Fruit fly (Drosophila melanogaster) whole organism, embryonic: ENCODE data around the gene klar.

Experiments used
- Antp ChIP-seq: fragments of 200-800 bp; sonication (Bioruptor generic); optimal IDR thresholded peaks from 3 replicates; lab custom pipeline; 2016; ENCODE audit warnings: missing biosample characterization, missing genetic modification characterization
- Awh ChIP-seq: fragments of 200-800 bp; sonication (Bioruptor generic); IDR thresholded peaks from 2 replicates; pipeline ENCODE4, ENCODE4 v1.3.6; 2022; ENCODE audit warnings: missing biosample characterization, missing genetic modification characterization
- Bdp1 ChIP-seq: fragments of 200-800 bp; sonication (Bioruptor generic); optimal IDR thresholded peaks from 3 replicates; lab custom pipeline; 2016; ENCODE audit warnings: missing biosample characterization, missing genetic modification characterization
- Bgb ChIP-seq: fragments of 200-800 bp; sonication (Bioruptor generic); IDR thresholded peaks from 2 replicates; pipeline ENCODE4 v1.3.6; 2022; ENCODE audit warnings: missing biosample characterization, missing genetic modification characterization; ENCODE audit not compliant: partially characterized antibody
- Bteb2 ChIP-seq: fragments of 200-800 bp; sonication (Bioruptor generic); optimal IDR thresholded peaks from 2 replicates; lab custom pipeline; 2016; ENCODE audit warnings: missing biosample characterization, missing genetic modification characterization
- CG10565 ChIP-seq: fragments of 200-800 bp; sonication (Bioruptor generic); optimal IDR thresholded peaks from 3 replicates; lab custom pipeline; 2016; ENCODE audit warnings: missing biosample characterization, mild to moderate bottlenecking, missing genetic modification characterization
- CG12071 ChIP-seq: fragments of 200-800 bp; sonication (Bioruptor generic); optimal IDR thresholded peaks from 3 replicates; lab custom pipeline; 2018; ENCODE audit warnings: missing biosample characterization, mild to moderate bottlenecking, missing genetic modification characterization
- CG12391 ChIP-seq: fragments of 200-800 bp; sonication (Bioruptor generic); optimal IDR thresholded peaks from 3 replicates; lab custom pipeline; 2018; ENCODE audit warnings: missing biosample characterization, mild to moderate bottlenecking, missing genetic modification characterization, moderate library complexity
- CG13894 ChIP-seq: fragments of 200-800 bp; sonication (Bioruptor generic); optimal IDR thresholded peaks from 3 replicates; lab custom pipeline; 2018; ENCODE audit warnings: missing biosample characterization, mild to moderate bottlenecking, missing genetic modification characterization, moderate library complexity
- CG14050 ChIP-seq: fragments of 200-800 bp; sonication (Bioruptor generic); IDR thresholded peaks from 3 replicates; pipeline ENCODE4 v1.3.6; 2022; ENCODE audit warnings: missing biosample characterization, missing genetic modification characterization
- CG15479 ChIP-seq: fragments of 200-800 bp; sonication (Bioruptor generic); optimal IDR thresholded peaks from 3 replicates; lab custom pipeline; 2019; ENCODE audit warnings: missing biosample characterization, mild to moderate bottlenecking, missing genetic modification characterization, moderate library complexity
- CG30403 ChIP-seq: fragments of 200-800 bp; sonication (Bioruptor generic); optimal IDR thresholded peaks from 3 replicates; lab custom pipeline; 2016; ENCODE audit warnings: missing biosample characterization, missing genetic modification characterization
- CG3281 ChIP-seq: fragments of 200-800 bp; sonication (Bioruptor generic); optimal IDR thresholded peaks from 3 replicates; lab custom pipeline; 2017; ENCODE audit warnings: missing biosample characterization, mild to moderate bottlenecking, missing genetic modification characterization
- CG33213 ChIP-seq: fragments of 200-800 bp; sonication (Bioruptor generic); optimal IDR thresholded peaks from 3 replicates; lab custom pipeline; 2016; ENCODE audit warnings: missing biosample characterization, missing genetic modification characterization
- CG3407 ChIP-seq: fragments of 200-800 bp; sonication (Bioruptor generic); optimal IDR thresholded peaks from 2 replicates; lab custom pipeline; 2018; ENCODE audit warnings: missing biosample characterization, mild to moderate bottlenecking, missing genetic modification characterization
- CG4854 ChIP-seq: fragments of 200-800 bp; sonication (Bioruptor generic); optimal IDR thresholded peaks from 2 replicates; lab custom pipeline; 2016; ENCODE audit warnings: missing biosample characterization, missing genetic modification characterization, inconsistent platforms
- CG6175 ChIP-seq: fragments of 200-800 bp; sonication (Bioruptor generic); IDR thresholded peaks from 3 replicates; pipeline ENCODE4 v1.3.6; 2022; ENCODE audit warnings: missing biosample characterization, missing genetic modification characterization
- CG6683 ChIP-seq: fragments of 200-800 bp; sonication (Bioruptor generic); optimal IDR thresholded peaks from 2 replicates; lab custom pipeline; 2017; ENCODE audit warnings: missing biosample characterization, mild to moderate bottlenecking, missing genetic modification characterization, missing genetic modification reagents
- CG6765 ChIP-seq: fragments of 200-800 bp; sonication (Bioruptor generic); optimal IDR thresholded peaks from 3 replicates; lab custom pipeline; 2017; ENCODE audit warnings: missing biosample characterization, mild to moderate bottlenecking, missing genetic modification characterization
- CG7271 ChIP-seq: fragments of 200-800 bp; sonication (Bioruptor generic); optimal IDR thresholded peaks from 2 replicates; lab custom pipeline; 2018; ENCODE audit warnings: missing biosample characterization, mild to moderate bottlenecking, missing genetic modification characterization, moderate library complexity
- CG9727 ChIP-seq: fragments of 200-800 bp; sonication (Bioruptor generic); optimal IDR thresholded peaks from 3 replicates; lab custom pipeline; 2017; ENCODE audit warnings: missing biosample characterization, mild to moderate bottlenecking, missing genetic modification characterization
- D19A ChIP-seq: fragments of 200-800 bp; optimal IDR thresholded peaks from 3 replicates; lab custom pipeline; 2019; ENCODE audit warnings: missing biosample characterization, mild to moderate bottlenecking, missing genetic modification characterization, moderate library complexity
- Dip3 ChIP-seq: fragments of 200-800 bp; sonication (Bioruptor generic); optimal IDR thresholded peaks from 3 replicates; lab custom pipeline; 2016; ENCODE audit warnings: missing biosample characterization, missing genetic modification characterization
- Doc3 ChIP-seq: fragments of 200-800 bp; sonication (Bioruptor generic); IDR thresholded peaks from 3 replicates; pipeline ENCODE4 v1.3.6; 2022; ENCODE audit warnings: missing biosample characterization, missing genetic modification characterization; ENCODE audit not compliant: partially characterized antibody
- Drgx ChIP-seq: fragments of 200-800 bp; sonication (Bioruptor generic); IDR thresholded peaks from 2 replicates; pipeline ENCODE4 v1.3.6; 2022; ENCODE audit warnings: missing biosample characterization, missing genetic modification characterization
- E2f2 ChIP-seq: fragments of 200-800 bp; sonication (Bioruptor generic); IDR thresholded peaks from 2 replicates; pipeline ENCODE4 v1.3.6; 2022; ENCODE audit warnings: missing biosample characterization, missing genetic modification characterization
- Fer3 ChIP-seq: fragments of 200-800 bp; sonication (Bioruptor generic); optimal IDR thresholded peaks from 2 replicates; lab custom pipeline; 2018; ENCODE audit warnings: missing biosample characterization, mild to moderate bottlenecking, missing genetic modification characterization, moderate library complexity
- HmgZ ChIP-seq: fragments of 200-800 bp; sonication (Bioruptor generic); optimal IDR thresholded peaks from 2 replicates; lab custom pipeline; 2018; ENCODE audit warnings: missing biosample characterization, mild to moderate bottlenecking, missing genetic modification characterization
- Med ChIP-seq: fragments of 200-800 bp; sonication (Bioruptor generic); peaks from one replicate; lab custom pipeline; 2016; ENCODE audit warnings: missing biosample characterization, missing genetic modification characterization, mild to moderate bottlenecking, inconsistent platforms, moderate library complexity
- NK7.1 ChIP-seq: fragments of 200-800 bp; sonication (Bioruptor generic); optimal IDR thresholded peaks from 3 replicates; lab custom pipeline; 2016; ENCODE audit warnings: missing biosample characterization, missing genetic modification characterization
- Scr ChIP-seq: fragments of 200-800 bp; sonication (Bioruptor generic); IDR thresholded peaks from 2 replicates; pipeline ENCODE4 v1.3.6; 2022; ENCODE audit warnings: missing biosample characterization, missing genetic modification characterization; ENCODE audit not compliant: partially characterized antibody
- Tbp ChIP-seq: fragments of >200 bp; optimal IDR thresholded peaks from 2 replicates; lab custom pipeline; 2018; ENCODE audit warnings: missing biosample characterization, missing genetic modification characterization
- Usf ChIP-seq: fragments of 200-800 bp; sonication (Bioruptor generic); optimal IDR thresholded peaks from 2 replicates; lab custom pipeline; 2017; ENCODE audit warnings: missing genotype, missing biosample characterization, missing genetic modification characterization
- bbx ChIP-seq: fragments of 200-800 bp; sonication (Bioruptor generic); IDR thresholded peaks from 2 replicates; pipeline ENCODE4 v1.3.6; 2022; ENCODE audit warnings: missing biosample characterization, missing genetic modification characterization; ENCODE audit not compliant: partially characterized antibody
- caup ChIP-seq: fragments of 200-800 bp; sonication (Bioruptor generic); optimal IDR thresholded peaks from 3 replicates; lab custom pipeline; 2017; ENCODE audit warnings: missing biosample characterization, mild to moderate bottlenecking, missing genetic modification characterization, moderate library complexity; ENCODE audit not compliant: severe bottlenecking
- dmrt99B ChIP-seq: fragments of 200-800 bp; sonication (Bioruptor generic); optimal IDR thresholded peaks from 2 replicates; lab custom pipeline; 2018; ENCODE audit warnings: missing biosample characterization, mild to moderate bottlenecking, missing genetic modification characterization, moderate library complexity
- dysf ChIP-seq: fragments of 200-800 bp; sonication (Bioruptor generic); IDR thresholded peaks from 3 replicates; pipeline ENCODE4 v1.3.6; 2022; ENCODE audit warnings: missing biosample characterization, missing genetic modification characterization
- emc ChIP-seq: fragments of 200-800 bp; sonication (Bioruptor generic); optimal IDR thresholded peaks from 2 replicates; lab custom pipeline; 2016; ENCODE audit warnings: missing biosample characterization, missing genetic modification characterization
- insv ChIP-seq, 2 experiments: fragments of 200-800 bp; sonication (Bioruptor generic); optimal IDR thresholded peaks; 3 replicates each; lab custom pipeline; 2016 to 2018; ENCODE audit warnings: missing biosample characterization in 2 of 2, missing genetic modification characterization in 2 of 2
- kay ChIP-seq: fragments of 200-800 bp; sonication (Bioruptor generic); optimal IDR thresholded peaks from 2 replicates; lab custom pipeline; 2016; ENCODE audit warnings: missing biosample characterization, missing genetic modification characterization
- pho ChIP-seq: fragments of 200-800 bp; sonication (Bioruptor generic); optimal IDR thresholded peaks from 2 replicates; lab custom pipeline; 2016; ENCODE audit warnings: missing biosample characterization, missing genetic modification characterization
- run ChIP-seq: fragments of 200-800 bp; sonication (Bioruptor generic); optimal IDR thresholded peaks from 3 replicates; lab custom pipeline; 2018; ENCODE audit warnings: missing biosample characterization, mild to moderate bottlenecking, missing genetic modification characterization
- scrt ChIP-seq: fragments of 200-800 bp; sonication (Bioruptor generic); optimal IDR thresholded peaks from 2 replicates; lab custom pipeline; 2018; ENCODE audit warnings: missing biosample characterization, mild to moderate bottlenecking, missing genetic modification characterization, moderate library complexity
- sqz ChIP-seq: fragments of 200-800 bp; sonication (Bioruptor generic); optimal IDR thresholded peaks from 3 replicates; lab custom pipeline; 2018; ENCODE audit warnings: missing biosample characterization, mild to moderate bottlenecking, missing genetic modification characterization
- sr ChIP-seq: fragments of 200-800 bp; sonication (Bioruptor generic); IDR thresholded peaks from 3 replicates; pipeline ENCODE4 v1.3.6; 2022; ENCODE audit warnings: missing biosample characterization, missing genetic modification characterization
- stwl ChIP-seq: fragments of 200-800 bp; sonication (Bioruptor generic); optimal IDR thresholded peaks from 3 replicates; lab custom pipeline; 2018; ENCODE audit warnings: missing biosample characterization, mild to moderate bottlenecking, missing genetic modification characterization, moderate library complexity
- tx ChIP-seq: fragments of 200-800 bp; sonication (Bioruptor generic); optimal IDR thresholded peaks from 2 replicates; lab custom pipeline; 2016; ENCODE audit warnings: missing biosample characterization, missing genetic modification characterization
- vvl ChIP-seq: fragments of 200-800 bp; sonication (Bioruptor generic); IDR thresholded peaks from 2 replicates; pipeline ENCODE4 v1.3.6; 2022; ENCODE audit warnings: missing biosample characterization, missing genetic modification characterization
- wek ChIP-seq: fragments of 200-800 bp; sonication (Bioruptor generic); optimal IDR thresholded peaks from 3 replicates; lab custom pipeline; 2018; ENCODE audit warnings: missing biosample characterization, mild to moderate bottlenecking, missing genetic modification characterization, moderate library complexity

klar gene

dm6 chr3L:550082-550827 lies 9.8 kb upstream of the klar start (continued):
- TF ChIP-seq CG10565 (GFP tag; lab: Kevin White, UChicago) (no peak), insv (GFP tag; optimal IDR thresholded peaks at IDR 0.05; lab: Kevin White, UChicago) (no peak), CG3281 (no peak), CG6175 (GFP tag; lab: Robert Waterston, UW) (0 out of 3 replicates have a peak, but pooled peaks have one; percentile 18), CG14050 (no peak), CG9727 (GFP tag; lab: Kevin White, UChicago) (no peak), run (tag; lab: Kevin White, UChicago) (no peak), HmgZ (no peak), scrt (GFP tag; lab: Kevin White, UChicago) (no peak), D19A (peak; percentile 53), Dip3 (GFP tag; lab: Kevin White, UChicago) (no peak), kay (no peak), pho (GFP tag; lab: Kevin White, UChicago) (no peak), CG12071 (GFP tag; lab: Kevin White, UChicago) (no peak), CG3407 (no peak), Bteb2 (GFP tag; lab: Kevin White, UChicago) (no peak), Bdp1 (GFP tag; lab: Kevin White, UChicago) (no peak), emc (no peak), stwl (tag; lab: Kevin White, UChicago) (peak; percentile 8), sr (GFP tag; lab: Robert Waterston, UW) (no peak), Bgb (GFP tag; lab: Robert Waterston, UW) (no peak), tx (GFP tag; lab: Kevin White, UChicago) (no peak), Antp (no peak), CG15479 (no peak), vvl (GFP tag; lab: Robert Waterston, UW) (0 out of 2 replicates have a peak, but pooled peaks have one; percentile 15), Tbp (GFP tag; lab: Kevin White, UChicago) (no peak), Scr (GFP tag; lab: Robert Waterston, UW) (peak; percentile 42; the same call in 1 of the 2 replicates), CG33213 (GFP tag; lab: Kevin White, UChicago) (no peak), dmrt99B (no peak), Drgx (peak; percentile 32; the same call in 1 of the 2 replicates), CG12391 (tag; lab: Kevin White, UChicago) (no peak), caup (no peak), CG6765 (GFP tag; lab: Kevin White, UChicago) (peak; percentile 23), wek (no peak), CG4854 (GFP tag; lab: Kevin White, UChicago) (no peak), sqz (GFP tag; lab: Kevin White, UChicago) (no peak), CG6683 (no peak), Fer3 (tag; lab: Kevin White, UChicago) (no peak), NK7.1 (GFP tag; lab: Kevin White, UChicago) (no peak), bbx (peak; percentile 52), Med (GFP tag; lab: Kevin White, UChicago) (peak; percentile 71), CG30403 (GFP tag; lab: Kevin White, UChicago) (no peak), Doc3 (GFP tag; lab: Robert Waterston, UW) (0 out of 3 replicates have a peak, but pooled peaks have one; percentile 43), CG13894 (tag; lab: Kevin White, UChicago) (peak; percentile 53), Usf (GFP tag; lab: Kevin White, UChicago) (no peak), Awh (GFP tag; lab: Robert Waterston, UW) (no peak), CG7271 (tag; lab: Kevin White, UChicago) (no peak), dysf (GFP tag; lab: Robert Waterston, UW) (0 out of 3 replicates have a peak, but pooled peaks have one; percentile 20), E2f2 (GFP tag; lab: Robert Waterston, UW) (no peak)
